Fruit fly (Drosophila melanogaster): ENCODE measurements around the gene TM9SF3.

dm6 chr3L:5583295-5583707 is 20.5 kb downstream of the TM9SF3 start:
- TF ChIP-seq Mnt (GFP tag; optimal IDR thresholded peaks at IDR 0.05) (peak; percentile 67), CG5204 (GFP tag; optimal IDR thresholded peaks at IDR 0.05) (peak; percentile 83), kay (GFP tag; ENCODE audit: borderline replicate concordance) (no peak), Crg-1 (GFP tag; optimal IDR thresholded peaks at IDR 0.05) (peak; percentile 67), ovo (GFP tag; optimal IDR thresholded peaks at IDR 0.05) (peak; percentile 67), pad (GFP tag; optimal IDR thresholded peaks at IDR 0.05) (peak; percentile 63), tj (GFP tag; optimal IDR thresholded peaks at IDR 0.05) (peak; percentile 47), bab1 (GFP tag; optimal IDR thresholded peaks at IDR 0.05) (peak; percentile 85), toe (GFP tag; optimal IDR thresholded peaks at IDR 0.05) (peak; percentile 91), CG1620 (GFP tag; optimal IDR thresholded peaks at IDR 0.05) (peak; percentile 82), CG11617 (GFP tag; optimal IDR thresholded peaks at IDR 0.05) (peak; percentile 51), Clk (GFP tag; optimal IDR thresholded peaks at IDR 0.05) (peak; percentile 71), CG7045 (GFP tag; optimal IDR thresholded peaks at IDR 0.05) (peak; percentile 75), CG7101 (tag; optimal IDR thresholded peaks at IDR 0.05) (peak; percentile 77)

Measured in whole organism, adult.